Fruit fly (Drosophila melanogaster): ENCODE measurements around the gene mino.

DNA sequence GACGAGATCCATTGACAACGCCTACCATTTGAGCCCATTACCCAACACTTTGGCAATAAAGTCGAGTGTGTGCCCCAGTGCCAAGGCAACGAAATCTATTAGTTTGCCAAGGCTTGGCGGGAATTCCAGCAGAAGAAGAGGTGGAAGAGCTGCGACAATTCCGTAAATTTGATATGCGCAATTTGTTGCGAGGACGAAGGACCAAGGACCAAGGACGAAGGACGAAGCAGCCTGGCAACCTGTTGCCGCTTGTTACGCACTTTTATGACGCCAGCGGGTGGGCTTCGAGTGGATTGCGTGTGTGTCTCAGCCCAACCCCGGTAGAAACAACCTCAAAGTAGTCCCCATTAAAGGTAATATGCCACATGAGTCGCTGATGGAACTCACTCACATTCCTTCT lies 36.9 kb upstream of the mino start:
- TF ChIP-seq psq (optimal IDR thresholded peaks at IDR 0.05) (no peak), Sin3A (optimal IDR thresholded peaks at IDR 0.05) (no peak)

All from Kc167 (cell line).